Worm (Caenorhabditis elegans): ENCODE measurements around the gene F38B7.3.

ce11 chrV:11520215-11520614 lies 28.7 kb upstream of the F38B7.3 start, which contains the start of the genes C55A6.11 and C55A6.7:
- TF ChIP-seq ztf-23 (GFP tag; IDR thresholded peaks at IDR 0.05) (no peak), ref-1 (GFP tag; conservative IDR thresholded peaks at IDR 0.05) (no peak), cog-1 (tag; optimal IDR thresholded peaks at IDR 0.05) (no peak), flt-1 (GFP tag; IDR thresholded peaks at IDR 0.05) (no peak), tab-1 (GFP tag; IDR thresholded peaks at IDR 0.05) (no peak), ztf-29 (GFP tag; IDR thresholded peaks at IDR 0.05) (no peak)
